Worm (Caenorhabditis elegans): ENCODE results near the gene ZK353.3.

ZK353.3 gene

ce11 chrIII:8389539-8389938, 6.2 kb upstream of the ZK353.3 start, which contains the start of gene ZK353.4:
Gene ZK353.4 (minus strand): TSS chrIII:8389639.
- TF ChIP-seq elt-4 (tag; optimal IDR thresholded peaks at IDR 0.05): no peak
- no peak for TF ChIP-seq K09A11.1 (tag; optimal IDR thresholded peaks at IDR 0.05; ENCODE audit: insufficient read depth)
- TF ChIP-seq C08G9.2 (tag; optimal IDR thresholded peaks at IDR 0.05): no peak
- no peak for TF ChIP-seq npax-4 (tag; optimal IDR thresholded peaks at IDR 0.05)
- TF ChIP-seq C38D4.7 (GFP tag; optimal IDR thresholded peaks at IDR 0.05): no peak

ce11 chrIII:8392307-8392706, 3.5 kb upstream of the ZK353.3 start:
- TF ChIP-seq ttx-3 (tag; optimal IDR thresholded peaks at IDR 0.05): no peak
- no peak for TF ChIP-seq ceh-9 (tag; optimal IDR thresholded peaks at IDR 0.05)
- TF ChIP-seq unc-42 (tag; optimal IDR thresholded peaks at IDR 0.05): peak; percentile 81
- TF ChIP-seq ceh-24 (tag; optimal IDR thresholded peaks at IDR 0.05): no peak
- TF ChIP-seq madf-2 (tag; optimal IDR thresholded peaks at IDR 0.05): no peak

- no peak for TF ChIP-seq unc-42 (tag; optimal IDR thresholded peaks at IDR 0.05)
- TF ChIP-seq K02D7.2 (tag; optimal IDR thresholded peaks at IDR 0.05): no peak
- TF ChIP-seq pat-9 (tag; optimal IDR thresholded peaks at IDR 0.05): no peak
- TF ChIP-seq ama-1 (optimal IDR thresholded peaks at IDR 0.05): no peak
- TF ChIP-seq ceh-45 (GFP tag; IDR thresholded peaks at IDR 0.05): no peak
- no peak for TF ChIP-seq hlh-30 (tag; optimal IDR thresholded peaks at IDR 0.05; ENCODE audit: insufficient read depth)
- no peak for TF ChIP-seq pag-3 (tag; optimal IDR thresholded peaks at IDR 0.05; ENCODE audit: borderline replicate concordance)
- no peak for TF ChIP-seq ref-2 (tag; optimal IDR thresholded peaks at IDR 0.05)
- TF ChIP-seq unc-3 (GFP tag; conservative IDR thresholded peaks at IDR 0.05): no peak
- no peak for TF ChIP-seq unc-3 (tag; optimal IDR thresholded peaks at IDR 0.05)
Measured at ce11 chrIII:8394374-8395302, 1.1 kb upstream of the ZK353.3 start, which contains the start of gene ZK353.10. Gene ZK353.10 (minus strand): TSS chrIII:8394424.

- no peak for TF ChIP-seq tbx-2 (tag; optimal IDR thresholded peaks at IDR 0.05)
- no peak for TF ChIP-seq sox-4 (tag; optimal IDR thresholded peaks at IDR 0.05)
Measured at ce11 chrIII:8398411-8398810, 2.6 kb downstream of the ZK353.3 start, which contains the start of gene ZK353.2. Gene ZK353.2 (plus strand): TSS chrIII:8398711.

ce11 chrIII:8400478-8400877, 4.7 kb downstream of the ZK353.3 start:
- TF ChIP-seq hlh-13 (GFP tag; optimal IDR thresholded peaks at IDR 0.05) (no peak), nhr-232 (tag; optimal IDR thresholded peaks at IDR 0.05) (no peak), elt-2 (tag; optimal IDR thresholded peaks at IDR 0.05) (peak; percentile 66)

ce11 chrIII:8401887-8402286, 6.1 kb downstream of the ZK353.3 start, which contains the start of gene lap-1:
Gene lap-1 (minus strand): TSS chrIII:8401928.
- TF ChIP-seq pros-1 (tag; optimal IDR thresholded peaks at IDR 0.05) (no peak), odd-2 (tag; optimal IDR thresholded peaks at IDR 0.05) (no peak)

- TF ChIP-seq dve-1 (tag; optimal IDR thresholded peaks at IDR 0.05): no peak
- TF ChIP-seq dmd-4 (tag; optimal IDR thresholded peaks at IDR 0.05; ENCODE audit: borderline replicate concordance): no peak
- no peak for TF ChIP-seq tbx-7 (tag; optimal IDR thresholded peaks at IDR 0.05)
- TF ChIP-seq pros-1 (tag; optimal IDR thresholded peaks at IDR 0.05): no peak
- TF ChIP-seq unc-55 (GFP tag; optimal IDR thresholded peaks at IDR 0.05): no peak
- no peak for TF ChIP-seq sox-4 (tag; optimal IDR thresholded peaks at IDR 0.05)
- TF ChIP-seq ama-1 (optimal IDR thresholded peaks at IDR 0.05): no peak
- TF ChIP-seq hlh-13 (GFP tag; optimal IDR thresholded peaks at IDR 0.05): no peak
- TF ChIP-seq syd-9 (tag; optimal IDR thresholded peaks at IDR 0.05): no peak
Measured at ce11 chrIII:8402633-8403032, 6.8 kb downstream of the ZK353.3 start.

Data from whole organism, late embryonic.